Fruit fly (Drosophila melanogaster): Measurements from ENCODE around the gene CG7990.

DNA sequence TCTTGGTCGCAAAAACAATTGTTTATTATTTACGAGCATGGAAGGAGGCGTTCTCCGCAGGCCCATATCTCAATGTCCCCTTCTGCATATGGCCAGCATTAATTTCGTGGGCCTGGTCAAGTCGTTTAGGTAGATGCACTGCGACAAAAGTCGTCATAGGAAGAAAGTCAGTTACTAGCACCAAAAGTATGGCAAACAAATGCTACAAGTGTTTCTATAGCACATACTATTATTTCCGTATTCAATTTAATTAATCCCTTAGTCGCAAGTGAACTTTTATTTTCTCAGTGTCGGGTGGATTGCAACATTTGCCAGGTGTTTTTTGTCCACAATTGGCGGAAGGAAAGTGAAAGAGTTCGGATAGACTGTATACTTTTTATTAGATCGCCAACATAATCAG lies 28.8 kb downstream of the CG7990 start:
- TF ChIP-seq tj (GFP tag; optimal IDR thresholded peaks at IDR 0.05) (no peak), CG5204 (GFP tag; optimal IDR thresholded peaks at IDR 0.05) (no peak), CG7045 (GFP tag; optimal IDR thresholded peaks at IDR 0.05) (no peak)
